Worm (Caenorhabditis elegans): Measurements from ENCODE around the gene math-14.

DNA sequence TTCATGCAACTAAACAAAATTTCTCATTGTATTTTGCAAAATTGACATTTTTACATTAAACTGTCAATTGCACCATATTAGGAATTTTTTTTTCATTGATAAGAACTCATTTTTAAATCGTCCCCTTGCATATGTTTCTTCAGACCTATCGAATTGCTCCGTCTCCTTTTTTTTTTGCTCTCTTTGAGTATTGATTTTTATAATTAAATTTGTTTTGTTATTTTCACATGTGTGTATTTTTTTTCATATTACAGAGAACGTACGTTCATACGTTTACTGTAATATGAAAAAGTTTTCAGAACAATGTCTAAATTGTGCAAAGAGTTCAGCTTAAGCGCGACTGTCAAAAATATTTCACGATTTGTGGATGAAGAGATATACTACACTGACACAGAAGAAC, at the start of gene math-14:
- TF ChIP-seq him-1 (tag; optimal IDR thresholded peaks at IDR 0.05), result no peak
- no peak for TF ChIP-seq W03F9.2 (tag; optimal IDR thresholded peaks at IDR 0.05)
- no peak for TF ChIP-seq dao-5 (tag; optimal IDR thresholded peaks at IDR 0.05)

Measured in whole organism, L4/young adult.